Fruit fly (Drosophila melanogaster) S2 (cell line): Measurements from ENCODE around the gene MtnA.

Experiments
- CG8478 ChIP-seq: fragments of >200 bp; optimal IDR thresholded peaks from 2 replicates; lab custom pipeline; 2018
- CTCF ChIP-seq, 2 experiments: fragments of >200 bp; optimal IDR thresholded peaks; 2 replicates each; lab custom pipeline; 2018

Gene MtnA

DNA sequence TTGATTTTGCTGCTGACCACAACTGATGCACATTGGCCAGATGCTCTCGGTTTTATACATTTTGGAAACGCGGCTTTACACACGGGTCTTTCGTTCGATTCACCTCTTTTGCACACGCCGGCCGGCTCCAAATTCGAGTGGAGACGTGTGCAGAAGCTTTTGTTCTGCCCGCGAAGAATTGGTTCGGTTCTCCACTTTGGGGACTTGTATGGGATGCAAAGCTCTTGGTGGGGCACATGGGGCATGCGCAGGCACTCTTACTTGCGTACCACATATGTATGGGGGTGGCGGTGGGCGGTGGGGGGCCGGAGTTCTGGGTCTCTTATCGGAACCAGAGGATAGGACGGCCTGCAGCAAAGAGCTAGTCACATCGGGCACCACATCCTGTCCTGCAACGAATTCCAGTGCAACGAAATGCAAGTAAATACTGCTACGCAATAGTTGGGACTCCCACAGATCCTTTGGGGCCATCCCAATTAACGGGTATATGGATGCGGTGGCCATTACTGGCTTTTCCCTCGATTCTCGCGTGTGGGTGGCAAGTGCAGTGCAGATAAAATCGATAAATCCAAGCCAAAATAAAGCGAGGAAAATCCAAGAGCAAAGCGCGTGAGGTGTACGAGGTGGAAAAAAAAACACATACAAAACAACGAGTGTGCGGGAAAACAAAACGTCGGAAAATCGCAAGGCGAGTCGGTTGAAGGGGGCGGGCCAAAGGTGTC is at the start of gene MtnA, which contains the start of gene CG8500:
Gene MtnA, minus strand, starts transcription at position 30 of the 722 bp plus-strand sequence.
Gene CG8500, plus strand, starts transcription at position 313 of the 722 bp plus-strand sequence.
- TF ChIP-seq CG8478 (lab: Kevin White, UChicago) (no peak), CTCF (optimal IDR thresholded peaks at IDR 0.05; lab: Kevin White, UChicago) (no peak)

DNA sequence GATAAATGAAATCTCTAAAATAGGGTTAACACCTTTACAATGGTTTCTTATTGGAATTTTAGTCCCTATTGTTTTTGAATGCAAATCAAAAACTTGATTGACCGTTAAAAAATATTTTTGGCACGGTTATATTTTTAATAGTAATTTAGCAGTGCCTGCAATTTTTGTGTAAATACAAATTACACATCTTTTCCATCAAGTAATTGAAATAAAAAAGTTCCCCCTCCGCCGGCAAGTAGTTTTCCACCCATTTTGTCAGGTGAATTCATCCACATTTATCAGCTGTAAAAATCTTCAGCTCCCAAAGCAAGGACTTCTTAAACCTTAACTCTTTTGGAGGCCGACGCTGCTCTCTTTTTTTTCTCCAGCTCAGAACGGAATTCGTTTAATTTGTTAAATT is 39.6 kb upstream of the MtnA start, which contains the start of gene CG34302:
Gene CG34302, minus strand, starts transcription at position 101 of the 400 bp plus-strand sequence.
- TF ChIP-seq CG8478 (lab: Kevin White, UChicago), result no peak
- no peak for TF ChIP-seq CTCF (optimal IDR thresholded peaks at IDR 0.05; lab: Kevin White, UChicago)

DNA sequence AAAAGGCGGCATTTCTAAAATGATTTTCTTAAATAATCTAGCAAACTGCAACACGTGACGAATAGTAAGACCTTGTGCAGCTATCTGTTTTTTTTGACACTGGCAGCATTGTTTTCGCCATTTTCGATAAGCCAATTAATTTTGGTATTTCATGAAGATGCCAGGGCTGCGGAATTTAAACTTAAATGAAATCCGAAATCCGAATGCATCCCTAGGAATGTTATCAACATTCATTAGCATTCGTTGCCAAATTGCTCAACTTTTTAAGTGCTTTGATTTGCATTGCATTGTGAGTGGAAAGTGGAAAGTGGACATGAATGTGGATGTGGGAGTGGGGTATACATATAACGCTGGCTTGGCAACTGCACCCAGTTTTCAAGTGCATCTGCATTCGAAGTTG is 36.9 kb upstream of the MtnA start, which contains the start of gene CG42857:
Gene CG42857, minus strand, starts transcription at position 101 of the 400 bp plus-strand sequence.
- TF ChIP-seq CTCF (optimal IDR thresholded peaks at IDR 0.05; lab: Kevin White, UChicago) (no peak), CG8478 (lab: Kevin White, UChicago) (no peak)

DNA sequence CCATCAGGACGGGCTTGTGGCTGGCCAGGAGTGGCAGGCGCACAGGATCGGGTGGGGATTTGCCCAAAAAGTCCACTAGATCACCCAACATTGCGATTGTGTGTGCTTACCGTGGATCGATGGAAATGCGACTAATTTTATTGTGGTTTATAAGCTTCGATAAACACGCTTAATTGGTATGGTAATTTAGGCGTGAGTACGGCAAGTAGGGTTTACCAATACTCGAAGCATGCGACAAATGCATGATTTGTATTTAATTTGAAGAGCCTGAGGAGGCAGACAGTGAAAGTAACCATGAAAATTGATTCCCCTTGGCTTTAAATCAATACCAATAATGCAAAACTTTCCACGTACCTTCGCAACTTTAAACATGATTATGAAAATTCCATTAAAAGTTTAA is 35.6 kb upstream of the MtnA start, which contains the start of gene CG9458:
Gene CG9458, minus strand, starts transcription at position 101 of the 400 bp plus-strand sequence.
- TF ChIP-seq CTCF (optimal IDR thresholded peaks at IDR 0.05; lab: Kevin White, UChicago) (no peak), CG8478 (lab: Kevin White, UChicago) (no peak)

DNA sequence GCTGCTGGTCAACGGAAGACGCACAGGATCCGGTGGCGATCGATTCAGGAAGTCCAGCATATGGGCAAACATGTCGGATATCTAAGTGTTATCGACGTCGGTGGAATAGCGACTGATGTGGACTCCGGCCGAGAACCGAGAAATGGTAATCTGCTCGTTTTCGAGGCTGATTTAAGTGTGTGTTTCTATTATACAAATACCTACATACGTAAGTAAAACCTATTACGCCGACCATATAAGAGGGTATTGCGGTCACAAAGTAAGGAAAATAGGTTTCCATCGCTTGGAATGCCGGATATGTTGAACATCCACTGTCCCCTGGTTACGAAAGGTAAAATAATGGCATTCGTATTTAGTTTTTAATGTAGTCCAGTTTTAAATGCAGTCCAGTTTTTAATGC is 34.1 kb upstream of the MtnA start, which contains the start of gene CG9459:
Gene CG9459, minus strand, starts transcription at position 101 of the 400 bp plus-strand sequence.
- TF ChIP-seq CG8478 (lab: Kevin White, UChicago) (no peak), CTCF (optimal IDR thresholded peaks at IDR 0.05; lab: Kevin White, UChicago) (no peak)

DNA sequence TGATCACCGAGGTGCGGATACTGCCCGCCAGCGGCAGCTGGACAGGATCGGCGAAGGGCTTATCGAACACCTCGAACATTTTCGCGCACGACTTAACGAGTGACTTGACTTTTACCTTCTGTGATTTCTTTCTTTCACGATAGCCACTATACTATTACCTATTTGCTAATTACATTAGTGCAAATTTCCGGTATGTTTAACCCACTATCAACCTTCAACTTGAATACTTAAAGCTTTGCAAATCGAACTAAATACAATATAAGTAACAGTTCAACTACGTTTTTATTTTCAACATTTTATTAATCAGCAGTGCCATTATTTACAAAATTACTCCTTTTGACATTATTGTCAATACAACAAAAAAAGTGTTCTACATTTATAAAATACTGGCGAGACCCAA is 32.7 kb upstream of the MtnA start, which contains the start of gene CG16904:
Gene CG16904, minus strand, starts transcription at position 101 of the 400 bp plus-strand sequence.
- no peak for TF ChIP-seq CG8478 (lab: Kevin White, UChicago)
- TF ChIP-seq CTCF (optimal IDR thresholded peaks at IDR 0.05; lab: Kevin White, UChicago), result no peak

DNA sequence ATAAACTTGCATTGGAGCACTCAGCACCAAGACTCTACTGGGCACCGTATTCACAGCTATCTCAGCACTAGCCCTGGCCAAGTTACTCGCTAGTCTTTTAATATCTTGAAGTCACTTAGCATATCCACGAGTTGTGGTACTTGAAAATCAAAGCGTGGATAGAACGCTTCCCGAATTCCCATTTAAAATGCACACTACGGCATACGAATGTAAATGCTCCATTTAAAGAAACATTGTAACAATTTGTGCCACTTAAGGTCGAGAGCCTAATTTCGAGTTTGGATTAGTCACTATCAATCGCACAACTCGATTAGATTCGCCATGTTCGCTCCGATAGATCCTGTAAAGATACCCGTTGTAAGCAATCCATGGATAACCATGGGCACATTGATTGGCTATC is 29.7 kb upstream of the MtnA start, which contains the start of gene eloF:
Gene eloF, plus strand, starts transcription at position 301 of the 400 bp plus-strand sequence.
- TF ChIP-seq CTCF (optimal IDR thresholded peaks at IDR 0.05; lab: Kevin White, UChicago) (no peak), CG8478 (lab: Kevin White, UChicago) (no peak)

DNA sequence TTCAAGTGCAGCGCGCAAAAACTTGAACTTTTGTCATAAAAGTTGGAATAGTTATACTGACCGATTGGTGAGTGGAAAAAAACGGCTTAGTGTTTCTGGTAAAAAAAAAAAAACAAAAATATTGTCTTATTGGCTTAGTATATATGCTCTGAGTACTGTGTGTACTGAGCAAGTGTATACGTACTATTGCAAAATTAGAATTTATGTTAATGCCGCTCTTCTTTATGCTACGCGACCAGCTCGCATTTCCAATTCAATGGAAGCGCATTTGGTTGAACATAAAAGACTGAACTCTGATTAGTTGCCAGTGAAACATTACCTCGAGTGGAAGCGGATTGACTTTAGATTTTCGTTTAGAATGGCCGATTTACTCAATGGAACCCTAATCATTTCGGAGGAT is 28.3 kb upstream of the MtnA start, which contains the start of gene CG8534:
Gene CG8534, plus strand, starts transcription at position 301 of the 400 bp plus-strand sequence.
- TF ChIP-seq CG8478 (lab: Kevin White, UChicago) (no peak), CTCF (optimal IDR thresholded peaks at IDR 0.05; lab: Kevin White, UChicago) (no peak)

DNA sequence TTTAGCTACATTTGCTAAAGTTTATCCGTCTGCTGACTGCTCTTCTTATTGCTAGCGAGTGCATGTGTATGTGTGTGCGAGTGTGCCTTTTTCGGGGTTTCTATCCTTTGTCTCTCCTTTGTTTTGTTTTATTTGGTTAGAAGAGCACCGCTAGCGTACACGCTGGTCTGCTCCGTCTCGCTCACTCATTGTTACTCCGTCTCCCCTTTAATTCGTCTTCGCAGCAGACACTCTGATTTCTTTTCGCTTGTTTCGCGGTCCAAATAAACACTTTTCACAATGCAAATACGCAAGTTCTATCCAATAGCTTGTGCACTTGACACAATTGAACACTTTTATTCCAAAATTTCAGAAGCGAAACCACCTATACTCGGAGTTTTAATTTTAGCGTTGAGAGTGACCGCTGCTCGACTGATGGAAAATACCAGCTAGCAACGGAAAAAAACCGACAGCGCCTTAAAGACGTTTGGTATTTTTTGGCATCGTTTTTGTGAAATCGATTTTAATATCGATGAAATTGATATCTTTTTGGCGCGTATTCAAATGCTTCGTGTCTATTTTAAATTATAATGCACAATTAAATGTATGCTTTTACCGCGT is 24.9 kb upstream of the MtnA start, which contains the start of gene FBXO11:
Gene FBXO11, minus strand, starts transcription at position 423 of the 600 bp plus-strand sequence.
- TF ChIP-seq CTCF (optimal IDR thresholded peaks at IDR 0.05; lab: Kevin White, UChicago) (no peak), CG8478 (lab: Kevin White, UChicago) (no peak)

DNA sequence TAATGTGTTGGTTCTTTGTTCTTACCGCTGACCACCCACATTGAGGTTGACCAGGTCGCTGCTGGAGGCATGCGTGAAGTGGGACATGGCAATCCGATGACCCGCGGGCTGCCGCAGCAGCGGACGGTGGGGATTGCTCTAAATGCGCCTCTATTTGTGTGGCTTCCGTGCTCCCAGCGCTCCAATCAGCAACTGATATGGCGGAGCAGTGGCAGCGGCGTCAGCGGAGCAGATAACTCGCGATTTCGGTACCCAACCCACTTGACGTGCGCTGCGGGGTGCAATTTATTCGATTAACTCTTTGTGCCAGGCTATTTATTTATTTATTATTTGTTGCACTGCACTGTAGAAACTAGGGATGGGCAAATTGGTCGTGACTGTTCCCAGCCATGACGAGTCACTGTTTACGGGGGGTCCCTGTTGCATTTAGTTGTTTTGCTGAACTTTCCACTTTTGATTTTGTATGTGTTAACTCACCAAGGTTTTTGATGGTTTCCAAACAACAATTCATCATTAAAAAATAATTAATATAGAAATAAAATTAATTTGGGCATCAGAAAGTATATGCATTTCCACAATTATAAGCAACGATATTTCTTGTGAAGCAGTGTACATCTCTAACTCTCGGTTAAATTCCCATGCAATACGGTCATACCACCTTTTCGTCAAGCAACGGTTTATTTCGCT is 16.6 kb upstream of the MtnA start, which contains the start of the genes CG9467 and CG8526:
Gene CG9467, minus strand, starts transcription at position 383 of the 687 bp plus-strand sequence.
Gene CG8526, plus strand, starts transcription at position 637 of the 687 bp plus-strand sequence.
- TF ChIP-seq CTCF (optimal IDR thresholded peaks at IDR 0.05; lab: Kevin White, UChicago) (no peak), CG8478 (lab: Kevin White, UChicago) (no peak)

DNA sequence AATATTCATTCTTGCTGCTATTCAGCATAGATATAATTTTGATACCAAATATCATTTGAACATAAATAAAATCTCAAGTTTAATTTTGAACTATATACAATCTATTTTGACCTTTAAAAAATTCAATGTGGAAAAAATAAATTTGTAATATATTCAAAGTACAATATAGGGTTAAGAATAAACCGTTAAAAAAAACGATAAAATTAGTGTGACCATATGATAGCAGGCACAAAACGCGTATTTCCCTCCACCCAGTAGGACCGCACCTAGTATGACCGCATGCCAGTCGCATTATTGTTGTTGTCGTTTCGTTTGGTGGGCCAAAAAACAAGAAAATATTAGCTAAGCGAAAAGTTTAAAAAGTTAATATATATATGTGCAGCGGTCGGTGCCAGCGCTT is 8.8 kb upstream of the MtnA start, which contains the start of gene CG8516:
Gene CG8516, plus strand, starts transcription at position 278 of the 400 bp plus-strand sequence.
- TF ChIP-seq CG8478 (lab: Kevin White, UChicago) (no peak), CTCF (optimal IDR thresholded peaks at IDR 0.05; lab: Kevin White, UChicago) (no peak)

DNA sequence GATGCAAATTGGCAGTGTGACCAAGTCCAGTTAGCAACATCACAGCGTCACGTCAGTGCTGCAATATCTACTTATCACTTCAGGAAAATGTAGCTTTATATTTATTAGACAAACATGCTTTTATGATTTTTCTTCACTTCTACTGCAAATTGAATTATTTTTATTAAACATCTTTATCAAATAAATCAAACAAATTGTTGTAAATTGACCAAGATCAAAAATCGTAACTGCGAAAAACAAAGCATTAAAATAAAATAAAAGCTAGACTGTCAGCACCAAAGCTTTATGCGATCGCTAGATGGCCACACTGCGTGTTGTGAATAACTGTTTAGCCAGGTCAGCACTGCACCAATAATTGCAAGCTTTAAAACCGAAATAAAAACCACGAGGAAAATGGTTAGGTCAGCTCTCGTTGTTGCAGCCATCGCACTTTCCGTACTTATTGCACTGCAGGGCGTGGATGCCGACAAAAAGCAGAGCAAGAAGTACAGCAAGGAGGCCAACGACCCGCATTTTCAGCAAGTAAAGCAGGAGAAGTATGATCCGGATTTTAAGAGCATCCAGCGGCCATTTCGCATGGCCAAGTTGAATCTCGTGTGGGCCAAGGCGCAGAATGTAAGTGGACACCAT is 7.1 kb upstream of the MtnA start, which contains the start of the genes CG12945 and CG8507:
Gene CG12945, minus strand, starts transcription at position 45 of the 630 bp plus-strand sequence.
Gene CG8507, plus strand, starts transcription at position 307 of the 630 bp plus-strand sequence.
- TF ChIP-seq CTCF (optimal IDR thresholded peaks at IDR 0.05; lab: Kevin White, UChicago) (no peak), CG8478 (lab: Kevin White, UChicago) (no peak)

DNA sequence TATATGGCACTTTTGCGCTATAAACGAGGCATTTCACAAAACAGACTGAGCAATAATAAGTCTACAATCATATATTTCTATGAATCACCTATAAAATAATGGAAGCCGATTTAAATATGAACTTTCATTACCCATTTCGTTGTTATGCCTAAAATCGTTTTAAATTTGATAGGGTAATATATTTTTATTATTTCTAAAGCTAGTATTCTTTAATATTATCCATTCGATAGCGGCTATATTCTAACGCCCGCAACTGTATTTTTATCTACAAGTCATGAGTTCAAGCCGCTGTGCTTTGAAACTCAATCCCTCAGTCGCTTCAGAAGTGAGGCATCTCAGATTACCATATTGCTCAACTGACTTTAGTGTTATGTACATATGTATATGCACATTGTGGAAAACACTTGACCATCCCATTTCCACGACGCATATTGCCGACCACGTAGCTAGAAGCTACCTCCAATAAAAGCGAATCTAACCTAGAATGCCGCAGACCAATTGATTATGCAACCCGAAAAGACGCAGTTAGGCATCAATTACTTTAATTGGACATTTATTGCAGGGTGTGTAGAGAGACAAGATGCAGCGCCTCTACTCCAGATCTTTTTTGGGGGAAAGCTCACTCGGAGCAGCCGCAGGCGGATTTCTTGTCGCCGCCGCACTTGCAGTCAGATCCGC is 791 bp downstream of the MtnA start:
- TF ChIP-seq CG8478 (lab: Kevin White, UChicago) (no peak), CTCF (optimal IDR thresholded peaks at IDR 0.05; lab: Kevin White, UChicago) (no peak)
